Fruit fly (Drosophila melanogaster): Measurements from ENCODE around the gene ProtB.
"Not testable (repeated sequence)": the region's sequence is repeated elsewhere in the genome, so short reads cannot be mapped to it uniquely, and the experiment has no call there.

The ProtB gene

dm6 chr2L:14883621-14884020, at the start of gene ProtB:
Gene ProtB, minus strand, starts transcription at chr2L:14883721.
- not testable (repeated sequence) for TF ChIP-seq CG17801 (GFP tag; optimal IDR thresholded peaks at IDR 0.05; ENCODE audit: partially characterized antibody)

dm6 chr2L:14924290-14924689, 40.8 kb upstream of the ProtB start, which contains the start of gene CG3491:
Gene CG3491, plus strand, starts transcription at chr2L:14924590.
- no peak for TF ChIP-seq CG17801 (GFP tag; optimal IDR thresholded peaks at IDR 0.05; ENCODE audit: partially characterized antibody)

- no peak for TF ChIP-seq CG17801 (GFP tag; optimal IDR thresholded peaks at IDR 0.05; ENCODE audit: partially characterized antibody)
Observed at dm6 chr2L:14887530-14887929, 4.0 kb upstream of the ProtB start.

dm6 chr2L:14881552-14881951, 2.0 kb downstream of the ProtB start, which contains the start of gene ProtA:
Gene ProtA, minus strand, starts transcription at chr2L:14881652.
- TF ChIP-seq CG17801 (GFP tag; optimal IDR thresholded peaks at IDR 0.05; ENCODE audit: partially characterized antibody) = not testable (repeated sequence)

dm6 chr2L:14876233-14876632, 7.3 kb downstream of the ProtB start, which contains the start of gene CG15278:
Gene CG15278, minus strand, starts transcription at chr2L:14876333.
- TF ChIP-seq CG17801 (GFP tag; optimal IDR thresholded peaks at IDR 0.05; ENCODE audit: partially characterized antibody) = no peak

dm6 chr2L:14871922-14872321, 11.6 kb downstream of the ProtB start, which contains the start of gene CG4480:
Gene CG4480, minus strand, starts transcription at chr2L:14872022.
- TF ChIP-seq CG17801 (GFP tag; optimal IDR thresholded peaks at IDR 0.05; ENCODE audit: partially characterized antibody) = no peak

dm6 chr2L:14851678-14852077, 31.8 kb downstream of the ProtB start, which contains the start of gene CG15279:
Gene CG15279, minus strand, starts transcription at chr2L:14851749.
- no peak for TF ChIP-seq CG17801 (GFP tag; optimal IDR thresholded peaks at IDR 0.05; ENCODE audit: partially characterized antibody)

- no peak for TF ChIP-seq CG17801 (GFP tag; optimal IDR thresholded peaks at IDR 0.05; ENCODE audit: partially characterized antibody)
Observed at dm6 chr2L:14842058-14842457, 41.5 kb downstream of the ProtB start, which contains the start of gene CG42682. Gene CG42682, plus strand, starts transcription at chr2L:14842358.

All from ovary, adult (tissue).